Worm (Caenorhabditis elegans) whole organism, early embryonic: ENCODE data around the gene fbxa-156.

Experiments used
- B0310.2 ChIP-seq: sonication (generic microtip); optimal IDR thresholded peaks from 2 replicates; lab custom pipeline; 2016; ENCODE audit warnings: mild to moderate bottlenecking, missing genetic modification characterization, missing compliant biosample characterization
- ama-1 ChIP-seq: fragments of 150-350 bp; optimal IDR thresholded peaks from 2 replicates; lab custom pipeline; 2014
- ets-7 ChIP-seq: sonication (generic microtip); optimal IDR thresholded peaks from 2 replicates; lab custom pipeline; 2016; ENCODE audit warnings: missing genotype, missing genetic modification characterization, missing compliant biosample characterization
- hmbx-1 ChIP-seq: sonication (generic microtip); optimal IDR thresholded peaks from 2 replicates; lab custom pipeline; 2016; ENCODE audit warnings: mild to moderate bottlenecking, missing genetic modification characterization, missing compliant biosample characterization
- hnd-1 ChIP-seq: sonication (generic microtip); optimal IDR thresholded peaks from 2 replicates; lab custom pipeline; 2016; ENCODE audit warnings: missing genetic modification characterization, missing compliant biosample characterization
- pes-1 ChIP-seq: fragments of 200-800 bp; sonication (Bioruptor generic); IDR thresholded peaks from 2 replicates; pipeline ENCODE4 v1.3.6; 2022; ENCODE audit warnings: missing genetic modification reagents, missing genetic modification characterization, missing compliant biosample characterization
- scrt-1 ChIP-seq: fragments of 200-800 bp; sonication (Bioruptor generic); IDR thresholded peaks from 2 replicates; pipeline ENCODE4 v1.3.6; 2022; ENCODE audit warnings: missing genetic modification characterization, missing compliant biosample characterization

DNA sequence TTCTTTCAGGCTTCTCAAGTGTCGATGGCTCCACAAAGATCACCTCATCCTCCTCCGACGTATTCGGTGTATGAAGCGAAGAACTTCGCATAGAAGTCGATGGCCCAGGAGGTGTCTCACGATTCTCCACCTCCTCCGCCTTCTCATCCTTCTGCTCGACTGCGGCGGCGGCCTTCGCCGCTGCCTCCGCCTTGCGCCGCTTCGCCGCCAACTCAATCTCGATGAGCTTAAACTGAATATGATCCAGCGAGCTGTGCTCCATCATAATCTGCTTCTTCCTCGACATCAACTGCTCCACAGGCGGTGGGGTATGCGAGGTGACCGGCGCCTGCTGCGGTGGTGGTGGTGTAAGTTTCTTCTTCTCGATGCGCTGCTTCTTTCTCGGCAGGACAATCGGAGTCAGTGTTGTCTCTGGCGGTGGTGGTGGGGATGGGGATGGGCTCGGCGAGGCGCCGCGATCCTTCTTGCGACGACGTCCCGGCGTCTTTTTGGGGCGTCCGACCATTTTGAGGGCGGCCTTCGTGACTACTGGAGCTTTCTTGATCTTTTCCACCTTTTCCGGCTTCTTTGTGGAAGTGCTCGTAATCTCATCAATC, 47.4 kb upstream of the fbxa-156 start:
- TF ChIP-seq pes-1 (GFP tag; lab: Robert Waterston, UW) (no peak), scrt-1 (no peak), ama-1 (lab: Kevin White, UChicago) (no peak), B0310.2 (tag; lab: Kevin White, UChicago) (no peak), ets-7 (tag; lab: Kevin White, UChicago) (no peak), hmbx-1 (tag; lab: Kevin White, UChicago) (no peak), hnd-1 (tag; lab: Kevin White, UChicago) (no peak)
